Fruit fly (Drosophila melanogaster): Measurements from ENCODE around the gene Tspo.
A peak's percentile ranks its signal among the peaks of the same experiment; 100 is the strongest.

Tspo gene

DNA sequence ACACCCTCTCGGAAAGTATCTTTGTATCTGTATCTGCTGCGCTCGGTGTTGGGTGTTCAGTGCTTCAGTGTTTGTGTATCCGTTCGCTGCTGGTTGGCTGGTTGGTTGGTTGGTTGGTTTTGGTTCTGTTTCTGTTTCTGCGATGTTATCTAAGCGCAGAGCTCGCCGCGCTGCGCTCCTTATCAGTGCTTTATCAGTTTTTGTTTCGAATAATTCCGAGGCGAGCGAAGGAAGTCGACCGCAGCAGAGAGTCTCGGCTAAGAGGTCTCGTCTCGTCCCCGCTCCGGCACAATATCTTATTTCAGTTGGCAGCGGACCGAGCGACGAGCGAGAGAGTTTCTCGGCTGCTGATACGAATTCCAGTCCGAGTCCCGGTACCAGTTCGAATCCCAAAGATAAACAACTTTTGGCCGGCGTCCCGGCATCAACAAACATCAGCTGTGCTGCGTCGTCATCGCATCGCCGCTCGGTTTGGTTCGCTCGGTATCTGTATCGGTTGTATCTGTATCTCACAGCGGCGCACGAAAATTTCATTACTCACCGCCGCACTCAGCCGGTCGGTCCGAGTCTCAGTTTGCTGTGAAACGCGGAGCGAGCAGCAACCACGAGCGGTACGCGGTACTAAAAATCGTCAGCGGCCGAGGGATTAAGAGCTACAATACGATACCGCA is 36.1 kb upstream of the Tspo start (continued):
- no peak for TF ChIP-seq corto (GFP tag; optimal IDR thresholded peaks at IDR 0.05)
- TF ChIP-seq gsb (GFP tag; IDR thresholded peaks at IDR 0.05) = no peak
- peak; percentile 17 for TF ChIP-seq CTCF (GFP tag; optimal IDR thresholded peaks at IDR 0.05)
- no peak for TF ChIP-seq CG12155 (GFP tag; optimal IDR thresholded peaks at IDR 0.05)
- TF ChIP-seq Atf6 (GFP tag; IDR thresholded peaks at IDR 0.05) = peak; percentile 62; the same call in 1 of the 2 replicates
- peak; percentile 1 for TF ChIP-seq Camta (GFP tag; optimal IDR thresholded peaks at IDR 0.05)
- TF ChIP-seq CG7372 (GFP tag; IDR thresholded peaks at IDR 0.05) = no peak
- peak; percentile 5 for TF ChIP-seq slp2 (GFP tag; optimal IDR thresholded peaks at IDR 0.05)
- TF ChIP-seq HLH4C (GFP tag; IDR thresholded peaks at IDR 0.05; ENCODE audit: partially characterized antibody) = peak; percentile 63; the same call in 2 of the 3 replicates
- peak; percentile 33; the same call in 1 of the 2 replicates for TF ChIP-seq MBD-R2 (GFP tag; IDR thresholded peaks at IDR 0.05)
- TF ChIP-seq CG7987 (GFP tag; optimal IDR thresholded peaks at IDR 0.05) = peak; percentile 46
- TF ChIP-seq ap (GFP tag; IDR thresholded peaks at IDR 0.05) = no peak
- no peak for TF ChIP-seq fd96Cb (tag; optimal IDR thresholded peaks at IDR 0.05)
- TF ChIP-seq CG13775 (GFP tag; optimal IDR thresholded peaks at IDR 0.05) = peak; percentile 33
- TF ChIP-seq cas (GFP tag; IDR thresholded peaks at IDR 0.05) = no peak
- peak; percentile 15 for TF ChIP-seq CG12659 (GFP tag; optimal IDR thresholded peaks at IDR 0.05)
- TF ChIP-seq CG6683 (GFP tag; optimal IDR thresholded peaks at IDR 0.05) = no peak
- TF ChIP-seq Fer1 (GFP tag; optimal IDR thresholded peaks at IDR 0.05) = peak; percentile 68
- TF ChIP-seq bigmax (GFP tag; optimal IDR thresholded peaks at IDR 0.05) = peak; percentile 36
- peak; percentile 81 for TF ChIP-seq kay (GFP tag; optimal IDR thresholded peaks at IDR 0.05)
- no peak for TF ChIP-seq ssp (GFP tag; IDR thresholded peaks at IDR 0.05)
- no peak for TF ChIP-seq CG16813 (GFP tag; IDR thresholded peaks at IDR 0.05; ENCODE audit: partially characterized antibody)
- no peak for TF ChIP-seq BEAF-32 (GFP tag; optimal IDR thresholded peaks at IDR 0.05)
- peak; percentile 31 for TF ChIP-seq HmgD (GFP tag; optimal IDR thresholded peaks at IDR 0.05)
- no peak for TF ChIP-seq CG17612 (GFP tag; IDR thresholded peaks at IDR 0.05)
- no peak for TF ChIP-seq Sry-β (GFP tag; optimal IDR thresholded peaks at IDR 0.05)
- no peak for TF ChIP-seq Eip74EF (GFP tag; optimal IDR thresholded peaks at IDR 0.05)
- TF ChIP-seq esg (GFP tag; conservative IDR thresholded peaks at IDR 0.05) = no peak
- no peak for TF ChIP-seq BtbVII (GFP tag; optimal IDR thresholded peaks at IDR 0.05)
- no peak for TF ChIP-seq Doc3 (GFP tag; IDR thresholded peaks at IDR 0.05; ENCODE audit: partially characterized antibody)
- TF ChIP-seq ci (GFP tag; IDR thresholded peaks at IDR 0.05) = peak; percentile 78; the same call in 2 of the 3 replicates
- TF ChIP-seq CG18262 (tag; optimal IDR thresholded peaks at IDR 0.05) = no peak
- TF ChIP-seq GATAe (GFP tag; conservative IDR thresholded peaks at IDR 0.05) = 0 out of 2 replicates have a peak, but pooled peaks have one; percentile 8
- TF ChIP-seq CG6272 (GFP tag; IDR thresholded peaks at IDR 0.05) = no peak
- no peak for TF ChIP-seq wdn (GFP tag; IDR thresholded peaks at IDR 0.05)
- TF ChIP-seq HHEX (GFP tag; optimal IDR thresholded peaks at IDR 0.05) = peak; percentile 37
- peak; percentile 5 for TF ChIP-seq grau (tag; optimal IDR thresholded peaks at IDR 0.05)
- no peak for TF ChIP-seq HLH3B (GFP tag; IDR thresholded peaks at IDR 0.05)
- TF ChIP-seq CG15073 (GFP tag; optimal IDR thresholded peaks at IDR 0.05) = no peak
- peak; percentile 60 for TF ChIP-seq MTF-1 (GFP tag; optimal IDR thresholded peaks at IDR 0.05; ENCODE audit: borderline replicate concordance)
- peak; percentile 28 for TF ChIP-seq PHDP (tag; optimal IDR thresholded peaks at IDR 0.05)
- TF ChIP-seq grn (GFP tag; optimal IDR thresholded peaks at IDR 0.05) = peak; percentile 100
- no peak for TF ChIP-seq CoRest (tag; optimal IDR thresholded peaks at IDR 0.05)
- TF ChIP-seq klu (GFP tag; IDR thresholded peaks at IDR 0.05) = no peak
- TF ChIP-seq CG11560 (tag; IDR thresholded peaks at IDR 0.05) = no peak
- TF ChIP-seq wek (GFP tag; optimal IDR thresholded peaks at IDR 0.05) = peak; percentile 29
- peak; percentile 60 for TF ChIP-seq CG3838 (GFP tag; optimal IDR thresholded peaks at IDR 0.05)
- peak; percentile 41 for TF ChIP-seq D19A (tag; optimal IDR thresholded peaks at IDR 0.05)
- TF ChIP-seq CG17328 (GFP tag; IDR thresholded peaks at IDR 0.05) = peak; percentile 41
- peak; percentile 52; the same call in 1 of the 2 replicates for TF ChIP-seq hbn (GFP tag; IDR thresholded peaks at IDR 0.05; ENCODE audit: partially characterized antibody)
